Worm (Caenorhabditis elegans) whole organism, L1 larva: ENCODE measurements around the gene C30G7.2.

Experiments
- lir-3 ChIP-seq: sonication (generic microtip); optimal IDR thresholded peaks from 2 replicates; lab custom pipeline; 2016; ENCODE audit warnings: mild to moderate bottlenecking, missing genetic modification characterization, moderate library complexity, missing compliant biosample characterization; ENCODE audit not compliant: poor library complexity
- nhr-237 ChIP-seq: fragments of 150-350 bp; optimal IDR thresholded peaks from 2 replicates; lab custom pipeline; 2014; ENCODE audit warnings: missing biosample characterization, missing genetic modification characterization

- TF ChIP-seq lir-3 (no peak), nhr-237 (tag; lab: Kevin White, UChicago) (no peak)
These were observed 39.0 kb upstream of the C30G7.2 start, which contains the start of gene H12D21.6 for ce11 chrV:14897731-14898130.
